Worm (Caenorhabditis elegans) whole organism, L4/young adult: ENCODE data around the gene nas-14.

ENCODE experiments used
- W03F9.2 ChIP-seq: fragments of 150-350 bp; optimal IDR thresholded peaks from 2 replicates; lab custom pipeline; 2014; ENCODE audit warnings: missing biosample characterization, missing genetic modification characterization
- dao-5 ChIP-seq: sonication (generic microtip); optimal IDR thresholded peaks from 2 replicates; lab custom pipeline; 2016; ENCODE audit warnings: missing genotype, missing genetic modification characterization, moderate library complexity, missing compliant biosample characterization
- him-1 ChIP-seq: sonication (generic microtip); optimal IDR thresholded peaks from 2 replicates; lab custom pipeline; 2016; ENCODE audit warnings: missing genotype, missing genetic modification reagents, missing genetic modification characterization, missing compliant biosample characterization

Gene nas-14

ce11 chrIV:13170241-13170640 is at the start of gene nas-14:
Gene nas-14 (plus strand): TSS chrIV:13170541.
- TF ChIP-seq dao-5 (no peak), him-1 (tag; lab: Kevin White, UChicago) (no peak), W03F9.2 (tag; lab: Kevin White, UChicago) (no peak)

- no peak for TF ChIP-seq him-1 (tag; lab: Kevin White, UChicago)
- no peak for TF ChIP-seq dao-5
- no peak for TF ChIP-seq W03F9.2 (tag; lab: Kevin White, UChicago)
These were observed 48.9 kb upstream of the nas-14 start for ce11 chrIV:13121396-13121795.

- TF ChIP-seq him-1 (tag; lab: Kevin White, UChicago) (no peak), W03F9.2 (tag; lab: Kevin White, UChicago) (no peak)
These were observed 44.3 kb upstream of the nas-14 start for ce11 chrIV:13125999-13126398.

ce11 chrIV:13127720-13128119 is 42.6 kb upstream of the nas-14 start:
- TF ChIP-seq him-1 (tag; lab: Kevin White, UChicago) (no peak), dao-5 (no peak), W03F9.2 (tag; lab: Kevin White, UChicago) (no peak)

ce11 chrIV:13142254-13142653 is 28.1 kb upstream of the nas-14 start, which contains the start of gene spe-43:
Gene spe-43 (minus strand): TSS chrIV:13142354.
- no peak for TF ChIP-seq W03F9.2 (tag; lab: Kevin White, UChicago)
- no peak for TF ChIP-seq him-1 (tag; lab: Kevin White, UChicago)
- TF ChIP-seq dao-5: no peak

- TF ChIP-seq W03F9.2 (tag; lab: Kevin White, UChicago) (no peak), dao-5 (no peak), him-1 (tag; lab: Kevin White, UChicago) (no peak)
These were observed 21.1 kb upstream of the nas-14 start, which contains the start of gene nlp-79 for ce11 chrIV:13149276-13149675. Gene nlp-79 (plus strand): TSS chrIV:13149576.

- TF ChIP-seq him-1 (tag; lab: Kevin White, UChicago) (no peak), dao-5 (no peak), W03F9.2 (tag; lab: Kevin White, UChicago) (no peak)
These were observed 15.7 kb upstream of the nas-14 start, which contains the start of the genes crld-1 and msh-5 for ce11 chrIV:13154391-13155283. Gene crld-1 (minus strand): TSS chrIV:13154441. Gene msh-5 (plus strand): TSS chrIV:13155233.

ce11 chrIV:13165181-13165580 is 5.2 kb upstream of the nas-14 start, which contains the start of gene scl-14:
Gene scl-14 (plus strand): TSS chrIV:13165481.
- TF ChIP-seq him-1 (tag; lab: Kevin White, UChicago): no peak
- no peak for TF ChIP-seq W03F9.2 (tag; lab: Kevin White, UChicago)
- TF ChIP-seq dao-5: no peak

ce11 chrIV:13167534-13167933 is 2.8 kb upstream of the nas-14 start:
- no peak for TF ChIP-seq him-1 (tag; lab: Kevin White, UChicago)
- TF ChIP-seq W03F9.2 (tag; lab: Kevin White, UChicago): no peak
- TF ChIP-seq dao-5: no peak

- no peak for TF ChIP-seq W03F9.2 (tag; lab: Kevin White, UChicago)
- no peak for TF ChIP-seq dao-5
- no peak for TF ChIP-seq him-1 (tag; lab: Kevin White, UChicago)
These were observed 3.0 kb downstream of the nas-14 start for ce11 chrIV:13173359-13173758.

ce11 chrIV:13179295-13179694 is 9.0 kb downstream of the nas-14 start, which contains the start of gene lev-1:
Gene lev-1 (minus strand): TSS chrIV:13179395.
- TF ChIP-seq him-1 (tag; lab: Kevin White, UChicago): no peak
- no peak for TF ChIP-seq W03F9.2 (tag; lab: Kevin White, UChicago)
- TF ChIP-seq dao-5: no peak

- TF ChIP-seq dao-5 (no peak), him-1 (tag; lab: Kevin White, UChicago) (no peak), W03F9.2 (tag; lab: Kevin White, UChicago) (no peak)
These were observed 10.4 kb downstream of the nas-14 start, which contains the start of gene F58D2.3 for ce11 chrIV:13180723-13181122. Gene F58D2.3 (minus strand): TSS chrIV:13180823.

ce11 chrIV:13188959-13189358 is 18.6 kb downstream of the nas-14 start, which contains the start of gene F58D2.4:
Gene F58D2.4 (minus strand): TSS chrIV:13189059.
- no peak for TF ChIP-seq dao-5
- TF ChIP-seq him-1 (tag; lab: Kevin White, UChicago): no peak
- no peak for TF ChIP-seq W03F9.2 (tag; lab: Kevin White, UChicago)

- TF ChIP-seq him-1 (tag; lab: Kevin White, UChicago) (no peak), dao-5 (no peak), W03F9.2 (tag; lab: Kevin White, UChicago) (no peak)
These were observed 19.1 kb downstream of the nas-14 start, which contains the start of gene F58D2.2 for ce11 chrIV:13189467-13189866. Gene F58D2.2 (plus strand): TSS chrIV:13189767.
